Fruit fly (Drosophila melanogaster): Measurements from ENCODE around the gene cad.

Gene cad

DNA sequence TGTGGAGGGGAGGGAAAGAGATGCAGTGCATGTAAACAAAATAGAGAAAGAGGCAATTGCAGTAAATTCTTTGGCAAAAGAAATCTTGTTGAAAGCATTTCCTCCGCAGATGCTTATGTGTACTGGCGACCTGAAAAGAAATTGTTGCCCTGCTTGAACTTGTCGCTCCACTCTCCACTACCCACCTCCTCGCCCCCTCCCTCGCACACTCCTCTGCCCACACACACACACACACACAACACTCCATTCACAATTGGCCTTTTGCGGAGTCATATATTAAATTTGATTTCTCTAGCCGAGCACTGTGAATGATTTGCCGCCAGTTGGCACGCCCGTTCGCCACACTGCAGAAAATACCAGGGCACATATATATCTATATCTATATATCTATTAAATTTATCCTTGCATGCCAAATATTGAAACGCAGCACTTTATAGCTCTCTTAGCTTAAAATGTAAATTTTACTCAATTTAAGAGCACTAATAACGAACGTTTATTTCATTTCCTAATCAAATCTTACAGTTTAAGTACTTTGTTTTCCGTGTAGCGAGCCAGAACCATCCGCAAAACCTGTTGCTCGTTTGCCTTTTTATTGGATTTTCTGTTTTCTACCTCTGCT, 11.6 kb upstream of the cad start (continued):
- TF ChIP-seq dysf (GFP tag; IDR thresholded peaks at IDR 0.05) (peak; percentile 89), wek (GFP tag; optimal IDR thresholded peaks at IDR 0.05) (no peak), ssp (GFP tag; IDR thresholded peaks at IDR 0.05) (peak; percentile 49), Hr3 (GFP tag; optimal IDR thresholded peaks at IDR 0.05) (peak; percentile 30), Max (GFP tag; optimal IDR thresholded peaks at IDR 0.05) (peak; percentile 49), CG8944 (GFP tag; optimal IDR thresholded peaks at IDR 0.05) (peak; percentile 28), CG3407 (GFP tag; optimal IDR thresholded peaks at IDR 0.05) (peak; percentile 22), CG9876 (GFP tag; optimal IDR thresholded peaks at IDR 0.05) (no peak), CG4730 (GFP tag; IDR thresholded peaks at IDR 0.05) (peak; percentile 70), Fer1 (GFP tag; optimal IDR thresholded peaks at IDR 0.05) (peak; percentile 79), pb (GFP tag; optimal IDR thresholded peaks at IDR 0.05) (no peak), Ets97D (GFP tag; optimal IDR thresholded peaks at IDR 0.05) (peak; percentile 36), crol (GFP tag; IDR thresholded peaks at IDR 0.05) (peak; percentile 88), CG17361 (GFP tag; IDR thresholded peaks at IDR 0.05) (peak; percentile 60; the same call in 2 of the 3 replicates), CG3838 (GFP tag; optimal IDR thresholded peaks at IDR 0.05) (no peak), CG10321 (GFP tag; IDR thresholded peaks at IDR 0.05) (no peak), CG10366 (GFP tag; IDR thresholded peaks at IDR 0.05) (peak; percentile 59; the same call in 1 of the 2 replicates), CG8924 (tag; optimal IDR thresholded peaks at IDR 0.05) (peak; percentile 48), wdn (GFP tag; IDR thresholded peaks at IDR 0.05) (peak; percentile 51), CG8765 (GFP tag; IDR thresholded peaks at IDR 0.05) (peak; percentile 60; the same call in 1 of the 2 replicates), CG1792 (GFP tag; optimal IDR thresholded peaks at IDR 0.05) (peak; percentile 19), CG11398 (GFP tag; optimal IDR thresholded peaks at IDR 0.05) (no peak), luna (GFP tag; optimal IDR thresholded peaks at IDR 0.05) (no peak), Side (GFP tag; optimal IDR thresholded peaks at IDR 0.05) (peak; percentile 13), CG6791 (GFP tag; IDR thresholded peaks at IDR 0.05; ENCODE audit: partially characterized antibody) (no peak), oc (tag; optimal IDR thresholded peaks at IDR 0.05) (no peak), wor (GFP tag; IDR thresholded peaks at IDR 0.05) (no peak), Ptx1 (GFP tag; IDR thresholded peaks at IDR 0.05) (peak; percentile 74), CG30403 (GFP tag; optimal IDR thresholded peaks at IDR 0.05) (peak; percentile 66), bcd (GFP tag; optimal IDR thresholded peaks at IDR 0.05) (peak; percentile 78), ftz-f1 (GFP tag; optimal IDR thresholded peaks at IDR 0.05) (peak; percentile 21), CG2129 (GFP tag; IDR thresholded peaks at IDR 0.05; ENCODE audit: partially characterized antibody) (no peak), CG10565 (GFP tag; optimal IDR thresholded peaks at IDR 0.05) (no peak), cwo (GFP tag; optimal IDR thresholded peaks at IDR 0.05) (peak; percentile 74), Rfx (GFP tag; IDR thresholded peaks at IDR 0.05) (peak; percentile 91), CG12659 (GFP tag; optimal IDR thresholded peaks at IDR 0.05) (peak; percentile 64), schlank (tag; optimal IDR thresholded peaks at IDR 0.05) (peak; percentile 46), gcm (GFP tag; optimal IDR thresholded peaks at IDR 0.05) (no peak), CG13775 (GFP tag; optimal IDR thresholded peaks at IDR 0.05) (peak; percentile 61), CG13287 (GFP tag; IDR thresholded peaks at IDR 0.05; ENCODE audit: partially characterized antibody) (no peak), Sox102F (GFP tag; optimal IDR thresholded peaks at IDR 0.05) (peak; percentile 55), dan (GFP tag; IDR thresholded peaks at IDR 0.05) (no peak), dm (GFP tag; optimal IDR thresholded peaks at IDR 0.05) (no peak), tio (GFP tag; optimal IDR thresholded peaks at IDR 0.05) (peak; percentile 57), CG5180 (GFP tag; optimal IDR thresholded peaks at IDR 0.05) (peak; percentile 19), nerfin-1 (tag; optimal IDR thresholded peaks at IDR 0.05) (no peak), Dip3 (GFP tag; optimal IDR thresholded peaks at IDR 0.05) (peak; percentile 57), CG11723 (GFP tag; optimal IDR thresholded peaks at IDR 0.05) (no peak), Adf1 (GFP tag; IDR thresholded peaks at IDR 0.05) (peak; percentile 20; the same call in 1 of the 2 replicates), Oaz (GFP tag; IDR thresholded peaks at IDR 0.05) (peak; percentile 70), CG4820 (GFP tag; optimal IDR thresholded peaks at IDR 0.05) (peak; percentile 31)

All from whole organism, embryonic.